Worm (Caenorhabditis elegans) whole organism, early embryonic: ENCODE data around the gene ani-1.

Source experiments
- B0310.2 ChIP-seq: sonication (generic microtip); optimal IDR thresholded peaks from 2 replicates; lab custom pipeline; 2016; ENCODE audit warnings: mild to moderate bottlenecking, missing genetic modification characterization, missing compliant biosample characterization
- F13C5.2 ChIP-seq: sonication (generic microtip); optimal IDR thresholded peaks from 2 replicates; lab custom pipeline; 2017; ENCODE audit warnings: mild to moderate bottlenecking, missing genetic modification characterization, inconsistent platforms, missing compliant biosample characterization
- aly-1 ChIP-seq: sonication (generic microtip); optimal IDR thresholded peaks from 2 replicates; lab custom pipeline; 2016; ENCODE audit warnings: missing genetic modification characterization, missing compliant biosample characterization
- ama-1 ChIP-seq: fragments of 150-350 bp; optimal IDR thresholded peaks from 2 replicates; lab custom pipeline; 2014
- ceh-13 ChIP-seq: fragments of 200-800 bp; sonication (Bioruptor generic); optimal IDR thresholded peaks from 2 replicates; lab custom pipeline; 2018; ENCODE audit warnings: mild to moderate bottlenecking, missing genetic modification characterization, missing compliant biosample characterization
- ceh-36 ChIP-seq: sonication (generic microtip); optimal IDR thresholded peaks from 2 replicates; lab custom pipeline; 2016; ENCODE audit warnings: missing genetic modification characterization, inconsistent platforms, missing compliant biosample characterization
- ets-7 ChIP-seq: sonication (generic microtip); optimal IDR thresholded peaks from 2 replicates; lab custom pipeline; 2016; ENCODE audit warnings: missing genotype, missing genetic modification characterization, missing compliant biosample characterization
- flt-1 ChIP-seq: fragments of 200-800 bp; sonication (Bioruptor generic); IDR thresholded peaks from 2 replicates; pipeline ENCODE4 v1.3.6; 2022; ENCODE audit warnings: missing genetic modification characterization, missing compliant biosample characterization
- hmbx-1 ChIP-seq: sonication (generic microtip); optimal IDR thresholded peaks from 2 replicates; lab custom pipeline; 2016; ENCODE audit warnings: mild to moderate bottlenecking, missing genetic modification characterization, missing compliant biosample characterization
- hmg-4 ChIP-seq: fragments of 200-800 bp; sonication (Bioruptor generic); optimal IDR thresholded peaks from 2 replicates; lab custom pipeline; 2018; ENCODE audit warnings: mild to moderate bottlenecking, missing genetic modification characterization, missing compliant biosample characterization
- hnd-1 ChIP-seq: sonication (generic microtip); optimal IDR thresholded peaks from 2 replicates; lab custom pipeline; 2016; ENCODE audit warnings: missing genetic modification characterization, missing compliant biosample characterization
- pes-1 ChIP-seq: fragments of 200-800 bp; sonication (Bioruptor generic); IDR thresholded peaks from 2 replicates; pipeline ENCODE4 v1.3.6; 2022; ENCODE audit warnings: missing genetic modification reagents, missing genetic modification characterization, missing compliant biosample characterization
- scrt-1 ChIP-seq: fragments of 200-800 bp; sonication (Bioruptor generic); IDR thresholded peaks from 2 replicates; pipeline ENCODE4 v1.3.6; 2022; ENCODE audit warnings: missing genetic modification characterization, missing compliant biosample characterization
- sea-1 ChIP-seq: fragments of 200-800 bp; sonication (Bioruptor generic); conservative IDR thresholded peaks from 2 replicates; pipeline ENCODE4 v1.3.6; 2022; ENCODE audit warnings: missing genetic modification characterization, missing compliant biosample characterization
- tbx-11 ChIP-seq: fragments of 200-800 bp; sonication (Bioruptor generic); IDR thresholded peaks from 2 replicates; pipeline ENCODE4 v1.3.6; 2022; ENCODE audit warnings: missing genetic modification characterization, missing compliant biosample characterization
- tbx-37 ChIP-seq: fragments of 200-800 bp; sonication (Bioruptor generic); conservative IDR thresholded peaks from 2 replicates; pipeline ENCODE4 v1.3.6; 2022; ENCODE audit warnings: missing genetic modification reagents, missing genetic modification characterization, missing compliant biosample characterization
- tra-4 ChIP-seq: sonication (generic microtip); optimal IDR thresholded peaks from 2 replicates; lab custom pipeline; 2017; ENCODE audit warnings: missing genetic modification characterization, missing compliant biosample characterization

Gene ani-1

ce11 chrIII:12429579-12430084, 23.5 kb downstream of the ani-1 start, which contains the start of gene snr-6:
Gene snr-6, minus strand, starts transcription at chrIII:12429629.
- TF ChIP-seq scrt-1 (GFP tag; lab: Robert Waterston, UW) = no peak
- TF ChIP-seq ama-1 (lab: Kevin White, UChicago) = no peak
- no peak for TF ChIP-seq hmbx-1 (tag; lab: Kevin White, UChicago)
- no peak for TF ChIP-seq tbx-37
- no peak for TF ChIP-seq sea-1 (GFP tag; lab: Robert Waterston, UW)
- peak; percentile 77 for TF ChIP-seq F13C5.2 (tag; lab: Kevin White, UChicago)
- no peak for TF ChIP-seq aly-1 (tag; lab: Kevin White, UChicago)

- TF ChIP-seq tbx-37 = no peak
- TF ChIP-seq tbx-11 (GFP tag; lab: Robert Waterston, UW) = no peak
- TF ChIP-seq ama-1 (lab: Kevin White, UChicago) = no peak
- TF ChIP-seq ceh-13 = no peak
- no peak for TF ChIP-seq hnd-1 (tag; lab: Kevin White, UChicago)
- TF ChIP-seq B0310.2 (tag; lab: Kevin White, UChicago) = no peak
- TF ChIP-seq ets-7 (tag; lab: Kevin White, UChicago) = no peak
- no peak for TF ChIP-seq F13C5.2 (tag; lab: Kevin White, UChicago)
- TF ChIP-seq scrt-1 (GFP tag; lab: Robert Waterston, UW) = no peak
- TF ChIP-seq sea-1 (GFP tag; lab: Robert Waterston, UW) = no peak
- no peak for TF ChIP-seq ceh-36 (tag; lab: Kevin White, UChicago)
- TF ChIP-seq hmg-4 (GFP tag; lab: Kevin White, UChicago) = no peak
- no peak for TF ChIP-seq tra-4
- no peak for TF ChIP-seq flt-1 (GFP tag; lab: Robert Waterston, UW)
- no peak for TF ChIP-seq pes-1 (GFP tag; lab: Robert Waterston, UW)
These were observed 24.3 kb downstream of the ani-1 start for ce11 chrIII:12428799-12429351.

- TF ChIP-seq flt-1 (GFP tag; lab: Robert Waterston, UW) (no peak), tbx-11 (GFP tag; lab: Robert Waterston, UW) (no peak), hmbx-1 (tag; lab: Kevin White, UChicago) (no peak), F13C5.2 (tag; lab: Kevin White, UChicago) (no peak)
These were observed 24.9 kb downstream of the ani-1 start for ce11 chrIII:12428264-12428627.

DNA sequence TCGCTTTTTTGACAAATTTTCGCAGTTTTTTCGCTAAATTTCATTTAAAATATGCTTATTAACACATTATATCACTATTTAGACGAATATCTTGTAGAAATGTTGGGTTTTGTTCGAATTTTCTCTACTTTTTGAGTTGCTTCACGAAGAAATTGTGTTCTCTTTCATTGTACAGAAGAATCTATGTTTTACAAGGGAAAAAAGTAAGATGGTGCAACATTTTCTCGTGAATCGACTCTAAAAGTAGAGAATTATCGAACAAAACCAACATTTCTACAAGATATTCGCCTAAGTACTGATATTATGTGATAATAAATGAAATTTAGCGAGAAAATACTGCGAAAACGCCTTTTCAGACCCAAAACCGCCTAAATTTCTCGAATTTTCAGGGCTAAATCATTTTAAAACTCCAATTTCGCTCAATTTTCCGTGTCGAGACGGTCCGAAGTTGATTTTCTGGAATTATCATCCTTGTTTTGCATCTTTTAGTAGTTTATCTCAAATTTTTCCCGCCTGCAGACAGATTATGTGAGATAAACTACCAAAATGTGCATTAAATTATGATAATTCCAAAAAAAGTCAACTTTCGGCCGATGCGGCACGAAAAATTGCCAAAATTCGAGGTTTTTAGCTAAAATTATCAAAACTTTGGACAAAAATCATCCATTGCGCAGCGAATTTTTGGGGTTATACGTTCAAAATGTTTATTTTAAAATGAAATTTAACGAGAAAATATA, 25.5 kb downstream of the ani-1 start:
- no peak for TF ChIP-seq ceh-36 (tag; lab: Kevin White, UChicago)
- no peak for TF ChIP-seq aly-1 (tag; lab: Kevin White, UChicago)
- TF ChIP-seq tbx-37 = no peak
- no peak for TF ChIP-seq ets-7 (tag; lab: Kevin White, UChicago)
- TF ChIP-seq ceh-13 = no peak
- TF ChIP-seq pes-1 (GFP tag; lab: Robert Waterston, UW) = no peak
- no peak for TF ChIP-seq scrt-1 (GFP tag; lab: Robert Waterston, UW)

DNA sequence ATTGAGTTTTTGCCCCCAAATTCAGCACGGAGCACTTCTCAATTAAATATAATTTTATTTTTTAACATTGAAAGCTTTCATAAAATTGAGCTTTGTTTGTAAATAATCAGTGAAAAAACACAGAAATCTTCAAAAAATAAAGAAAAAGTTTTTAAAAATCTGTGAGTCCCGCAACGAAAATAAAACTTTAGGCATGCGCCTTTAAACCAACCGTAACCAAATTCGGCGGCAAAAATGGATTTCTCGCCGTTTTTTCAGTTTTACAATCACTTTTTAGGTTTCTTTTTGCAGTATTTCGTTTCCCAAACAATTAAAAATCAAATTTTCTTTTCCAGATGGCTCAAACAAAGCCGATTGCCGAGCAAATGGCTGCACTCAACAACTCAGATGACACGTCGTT, 26.6 kb downstream of the ani-1 start, which contains the start of gene pie-1:
Gene pie-1, plus strand, starts transcription at position 336 of the 400 bp plus-strand sequence.
- no peak for TF ChIP-seq hmg-4 (GFP tag; lab: Kevin White, UChicago)
- no peak for TF ChIP-seq ceh-13
- no peak for TF ChIP-seq ama-1 (lab: Kevin White, UChicago)
- TF ChIP-seq pes-1 (GFP tag; lab: Robert Waterston, UW) = no peak
- TF ChIP-seq aly-1 (tag; lab: Kevin White, UChicago) = no peak
- no peak for TF ChIP-seq tbx-11 (GFP tag; lab: Robert Waterston, UW)
- TF ChIP-seq scrt-1 (GFP tag; lab: Robert Waterston, UW) = no peak
- TF ChIP-seq ceh-36 (tag; lab: Kevin White, UChicago) = no peak
- TF ChIP-seq F13C5.2 (tag; lab: Kevin White, UChicago) = no peak
- no peak for TF ChIP-seq hmbx-1 (tag; lab: Kevin White, UChicago)
- no peak for TF ChIP-seq ets-7 (tag; lab: Kevin White, UChicago)
- no peak for TF ChIP-seq tbx-37

DNA sequence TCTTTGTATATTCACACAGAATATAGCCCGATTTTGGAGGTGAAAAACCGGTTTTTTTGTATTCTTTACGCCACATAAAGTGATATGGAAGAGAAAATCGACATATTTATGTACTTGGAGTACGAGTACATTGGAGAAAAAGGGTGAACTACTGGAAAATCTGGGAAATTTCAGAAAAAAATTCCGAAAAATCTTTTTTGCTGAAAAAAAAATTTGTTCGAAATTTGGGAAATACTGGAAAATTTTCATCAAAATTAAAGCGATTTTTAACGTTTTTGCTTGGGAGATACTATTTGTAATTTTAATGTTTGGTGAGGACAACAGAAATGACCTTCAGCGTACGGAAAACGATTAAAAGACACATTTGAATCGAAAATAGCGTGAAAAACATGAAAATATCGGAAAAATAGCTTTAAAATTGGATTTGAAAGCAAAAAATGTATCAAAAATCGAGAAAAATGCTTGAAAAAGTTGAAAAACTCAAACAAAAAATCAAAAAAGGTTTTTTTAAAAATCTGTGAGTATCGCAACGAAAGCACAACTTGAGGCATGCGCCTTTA, 27.2 kb downstream of the ani-1 start:
- TF ChIP-seq tbx-11 (GFP tag; lab: Robert Waterston, UW) (no peak), scrt-1 (GFP tag; lab: Robert Waterston, UW) (no peak), hmg-4 (GFP tag; lab: Kevin White, UChicago) (no peak), hmbx-1 (tag; lab: Kevin White, UChicago) (no peak), ceh-13 (no peak), tra-4 (no peak)

DNA sequence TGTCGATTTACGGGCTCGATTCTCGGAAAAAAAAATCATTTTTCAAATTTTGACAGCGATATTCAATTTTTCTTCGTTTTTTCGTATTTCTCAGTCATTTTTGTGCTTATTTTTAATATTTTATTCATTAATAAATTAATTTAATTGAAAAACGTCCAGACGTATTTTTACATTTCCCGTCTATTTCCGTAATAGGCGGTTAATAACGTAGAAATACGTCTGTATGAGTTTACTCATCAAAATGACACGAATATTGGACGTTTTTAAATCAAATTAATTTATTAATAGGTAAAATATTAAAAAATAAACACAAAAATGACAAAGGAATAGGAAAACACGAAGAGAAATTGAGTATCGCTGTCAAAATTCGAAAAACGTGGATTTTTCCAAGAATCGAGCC, 28.5 kb downstream of the ani-1 start:
- TF ChIP-seq tra-4 (no peak), scrt-1 (GFP tag; lab: Robert Waterston, UW) (no peak), tbx-11 (GFP tag; lab: Robert Waterston, UW) (no peak), sea-1 (GFP tag; lab: Robert Waterston, UW) (no peak), ama-1 (lab: Kevin White, UChicago) (no peak), flt-1 (GFP tag; lab: Robert Waterston, UW) (no peak), ceh-36 (tag; lab: Kevin White, UChicago) (no peak), pes-1 (GFP tag; lab: Robert Waterston, UW) (no peak), hmg-4 (GFP tag; lab: Kevin White, UChicago) (no peak)
